Worm (Caenorhabditis elegans) whole organism, young adult: ENCODE data around the gene tig-3.

Source experiments
- B0019.2 ChIP-seq: fragments of 200-800 bp; sonication (Bioruptor generic); conservative IDR thresholded peaks from 2 replicates; pipeline ENCODE4 v1.3.6; 2022; ENCODE audit warnings: missing genetic modification reagents, missing genetic modification characterization, missing compliant biosample characterization
- F10E7.11 ChIP-seq: sonication (generic microtip); optimal IDR thresholded peaks from 2 replicates; lab custom pipeline; 2017; ENCODE audit warnings: mild to moderate bottlenecking, missing genetic modification characterization, moderate library complexity, missing compliant biosample characterization
- F52B5.7 ChIP-seq: sonication (generic microtip); optimal IDR thresholded peaks from 2 replicates; lab custom pipeline; 2016; ENCODE audit warnings: mild to moderate bottlenecking, missing genetic modification characterization, missing compliant biosample characterization
- F57A8.1 ChIP-seq: fragments of 200-800 bp; sonication (Bioruptor generic); optimal IDR thresholded peaks from 2 replicates; lab custom pipeline; 2018; ENCODE audit warnings: mild to moderate bottlenecking, missing genetic modification characterization, moderate library complexity, missing compliant biosample characterization
- K11D2.4 ChIP-seq: fragments of 200-800 bp; sonication (Bioruptor generic); IDR thresholded peaks from 2 replicates; pipeline ENCODE4 v1.3.6; 2022; ENCODE audit warnings: missing genetic modification reagents, missing genetic modification characterization, missing compliant biosample characterization
- ZK185.1 ChIP-seq: sonication (generic microtip); optimal IDR thresholded peaks from 2 replicates; lab custom pipeline; 2016; ENCODE audit warnings: mild to moderate bottlenecking, missing genetic modification characterization, missing compliant biosample characterization; ENCODE audit not compliant: poor library complexity, severe bottlenecking
- aptf-2 ChIP-seq: fragments of 200-800 bp; sonication (Bioruptor generic); conservative IDR thresholded peaks from 2 replicates; pipeline ENCODE4 v1.3.6; 2022; ENCODE audit warnings: missing genetic modification reagents, missing genetic modification characterization, missing compliant biosample characterization
- attf-5 ChIP-seq: fragments of 200-800 bp; sonication (Bioruptor generic); optimal IDR thresholded peaks from 2 replicates; lab custom pipeline; 2018; ENCODE audit warnings: mild to moderate bottlenecking, missing genetic modification characterization, missing compliant biosample characterization
- bed-1 ChIP-seq: fragments of 200-800 bp; sonication (Bioruptor generic); IDR thresholded peaks from 2 replicates; pipeline ENCODE4 v1.3.6; 2022; ENCODE audit warnings: missing genetic modification reagents, missing genetic modification characterization, missing compliant biosample characterization
- bed-2 ChIP-seq: fragments of 200-800 bp; sonication (Bioruptor generic); IDR thresholded peaks from 2 replicates; pipeline ENCODE4 v1.3.6; 2022; ENCODE audit warnings: missing genetic modification reagents, missing genetic modification characterization, missing compliant biosample characterization
- ccch-3 ChIP-seq: fragments of 200-800 bp; sonication (Bioruptor generic); optimal IDR thresholded peaks from 2 replicates; lab custom pipeline; 2018; ENCODE audit warnings: mild to moderate bottlenecking, missing genetic modification characterization, missing compliant biosample characterization
- cebp-2 ChIP-seq: fragments of 200-800 bp; sonication (Bioruptor generic); IDR thresholded peaks from 2 replicates; pipeline ENCODE4 v1.3.6; 2022; ENCODE audit warnings: missing genetic modification characterization, missing compliant biosample characterization
- ceh-58 ChIP-seq: fragments of 200-800 bp; sonication (Bioruptor generic); IDR thresholded peaks from 2 replicates; pipeline ENCODE4 v1.3.6; 2022; ENCODE audit warnings: missing genetic modification characterization, missing compliant biosample characterization
- chd-7 ChIP-seq: sonication (generic microtip); optimal IDR thresholded peaks from 2 replicates; lab custom pipeline; 2016; ENCODE audit warnings: mild to moderate bottlenecking, missing genetic modification characterization, moderate library complexity, missing compliant biosample characterization
- die-1 ChIP-seq: sonication (generic microtip); optimal IDR thresholded peaks from 2 replicates; lab custom pipeline; 2016; ENCODE audit warnings: missing genotype, mild to moderate bottlenecking, missing genetic modification characterization, missing compliant biosample characterization
- dpl-1 ChIP-seq: fragments of 150-350 bp; optimal IDR thresholded peaks from 2 replicates; lab custom pipeline; 2014; ENCODE audit warnings: missing biosample characterization, missing genetic modification reagents, missing genetic modification characterization
- efl-1 ChIP-seq: fragments of 150-350 bp; optimal IDR thresholded peaks from 2 replicates; lab custom pipeline; 2014; ENCODE audit warnings: missing biosample characterization, missing genetic modification reagents, missing genetic modification characterization
- egrh-3 ChIP-seq: fragments of 200-800 bp; sonication (Bioruptor generic); IDR thresholded peaks from 2 replicates; pipeline ENCODE4 v1.3.6; 2022; ENCODE audit warnings: missing genetic modification reagents, missing genetic modification characterization, missing compliant biosample characterization
- ekl-4 ChIP-seq: fragments of 200-800 bp; sonication (Bioruptor generic); IDR thresholded peaks from 2 replicates; pipeline ENCODE4 v1.3.6; 2022; ENCODE audit warnings: missing genetic modification reagents, missing genetic modification characterization, missing compliant biosample characterization
- ets-4 ChIP-seq: fragments of 200-800 bp; sonication (Bioruptor generic); optimal IDR thresholded peaks from 2 replicates; lab custom pipeline; 2018; ENCODE audit warnings: mild to moderate bottlenecking, missing genetic modification characterization, missing compliant biosample characterization
- hlh-26 ChIP-seq: fragments of 200-800 bp; sonication (Bioruptor generic); conservative IDR thresholded peaks from 2 replicates; pipeline ENCODE4 v1.3.6; 2022; ENCODE audit warnings: missing genetic modification reagents, missing genetic modification characterization, missing compliant biosample characterization
- hmg-20 ChIP-seq: fragments of 200-800 bp; sonication (Bioruptor generic); IDR thresholded peaks from 2 replicates; pipeline ENCODE4 v1.3.6; 2022; ENCODE audit warnings: missing genetic modification reagents, missing genetic modification characterization, missing compliant biosample characterization
- let-607 ChIP-seq, 2 experiments: fragments of 200-800 bp in 1 of 2; sonication (Bioruptor generic) in 1 of 2; sonication (generic microtip) in 1 of 2; optimal IDR thresholded peaks; 2 replicates each; lab custom pipeline; 2016 to 2018; ENCODE audit warnings: mild to moderate bottlenecking in 2 of 2, missing compliant biosample characterization in 2 of 2, missing genetic modification characterization in 2 of 2, moderate library complexity in 2 of 2, missing genotype in 1 of 2
- lin-26 ChIP-seq: fragments of 200-800 bp; sonication (Bioruptor generic); IDR thresholded peaks from 2 replicates; pipeline ENCODE4 v1.3.6; 2022; ENCODE audit warnings: missing genetic modification reagents, missing genetic modification characterization, missing compliant biosample characterization
- madf-10 ChIP-seq: sonication (generic microtip); optimal IDR thresholded peaks from 2 replicates; lab custom pipeline; 2016; ENCODE audit warnings: mild to moderate bottlenecking, missing genetic modification characterization, missing compliant biosample characterization
- mcd-1 ChIP-seq: fragments of 200-800 bp; sonication (Bioruptor generic); IDR thresholded peaks from 2 replicates; pipeline ENCODE4 v1.3.6; 2022; ENCODE audit warnings: missing genetic modification reagents, missing genetic modification characterization, missing compliant biosample characterization
- mes-4 ChIP-seq: sonication (generic microtip); optimal IDR thresholded peaks from 2 replicates; lab custom pipeline; 2016; ENCODE audit warnings: missing genotype, missing genetic modification characterization, missing compliant biosample characterization
- mxl-1 ChIP-seq: sonication (generic microtip); optimal IDR thresholded peaks from 2 replicates; lab custom pipeline; 2016; ENCODE audit warnings: missing genetic modification characterization, missing compliant biosample characterization
- nfya-1 ChIP-seq: sonication (generic microtip); optimal IDR thresholded peaks from 2 replicates; lab custom pipeline; 2017; ENCODE audit warnings: antibody characterized with exemption, missing compliant biosample characterization, missing genetic modification characterization, borderline replicate concordance; ENCODE audit not compliant: insufficient read depth
- nfyb-1 ChIP-seq: fragments of 200-800 bp; sonication (Bioruptor generic); IDR thresholded peaks from 2 replicates; pipeline ENCODE4 v1.3.6; 2022; ENCODE audit warnings: missing genetic modification reagents, missing genetic modification characterization, missing compliant biosample characterization
- nhr-80 ChIP-seq: sonication (generic microtip); optimal IDR thresholded peaks from 2 replicates; lab custom pipeline; 2016; ENCODE audit warnings: missing genetic modification characterization, missing compliant biosample characterization
- pha-4 ChIP-seq: fragments of 150-350 bp; sonication (generic microtip); optimal IDR thresholded peaks from 2 replicates; lab custom pipeline; 2014; ENCODE audit warnings: missing biosample characterization, missing genetic modification reagents, missing genetic modification characterization
- rpc-1 ChIP-seq, 2 experiments: fragments of 150-350 bp in 1 of 2; sonication (generic microtip) in 1 of 2; optimal IDR thresholded peaks; 2 replicates each; lab custom pipeline; 2014 to 2018; ENCODE audit warnings: missing biosample characterization in 1 of 2, missing genetic modification characterization in 1 of 2, missing genetic modification reagents in 1 of 2, missing genotype in 1 of 2
- sdz-38 ChIP-seq: sonication (generic microtip); optimal IDR thresholded peaks from 2 replicates; lab custom pipeline; 2016; ENCODE audit warnings: missing genotype, missing genetic modification characterization, missing compliant biosample characterization
- snpc-4 ChIP-seq, 5 experiments: fragments of 150-350 bp in 1 of 5; sonication (generic microtip) in 4 of 5; optimal IDR thresholded peaks; 2 replicates each; lab custom pipeline; 2014 to 2018; ENCODE audit warnings: missing genetic modification characterization in 5 of 5, missing biosample characterization in 3 of 5, antibody characterized with exemption in 2 of 5, mild to moderate bottlenecking in 2 of 5, missing compliant biosample characterization in 2 of 5, missing genotype in 2 of 5, moderate library complexity in 2 of 5, missing genetic modification reagents in 1 of 5
- sptf-2 ChIP-seq: fragments of 200-800 bp; sonication (Bioruptor generic); optimal IDR thresholded peaks from 2 replicates; lab custom pipeline; 2018; ENCODE audit warnings: mild to moderate bottlenecking, missing genetic modification characterization, missing compliant biosample characterization
- unc-130 ChIP-seq: sonication (generic microtip); optimal IDR thresholded peaks from 2 replicates; lab custom pipeline; 2016; ENCODE audit warnings: missing genetic modification reagents, missing genetic modification characterization, missing compliant biosample characterization
- xnd-1 ChIP-seq: sonication (generic microtip); optimal IDR thresholded peaks from 2 replicates; lab custom pipeline; 2016; ENCODE audit warnings: missing genotype, missing genetic modification reagents, missing genetic modification characterization, missing compliant biosample characterization
- zfh-2 ChIP-seq: fragments of 200-800 bp; sonication (Bioruptor generic); conservative IDR thresholded peaks from 2 replicates; pipeline ENCODE4 v1.3.6; 2022; ENCODE audit warnings: missing genetic modification reagents, missing genetic modification characterization, missing compliant biosample characterization
- ztf-28 ChIP-seq: fragments of 200-800 bp; sonication (Bioruptor generic); IDR thresholded peaks from 2 replicates; pipeline ENCODE4 v1.3.6; 2022; ENCODE audit warnings: missing genetic modification reagents, missing genetic modification characterization, missing compliant biosample characterization
- ztf-3 ChIP-seq: fragments of 200-800 bp; sonication (Bioruptor generic); optimal IDR thresholded peaks from 2 replicates; lab custom pipeline; 2018; ENCODE audit warnings: mild to moderate bottlenecking, missing genetic modification characterization, missing compliant biosample characterization

Gene tig-3

ce11 chrII:15265951-15266350 lies 14.4 kb upstream of the tig-3 start:
- no peak for TF ChIP-seq ccch-3 (GFP tag; lab: Kevin White, UChicago)
- peak; percentile 15 for TF ChIP-seq rpc-1 (optimal IDR thresholded peaks at IDR 0.05; lab: Kevin White, UChicago)
- peak; percentile 45 for TF ChIP-seq rpc-1 (tag; optimal IDR thresholded peaks at IDR 0.05; lab: Kevin White, UChicago)
- no peak for TF ChIP-seq chd-7 (tag; lab: Kevin White, UChicago)
- TF ChIP-seq, all 124 proteins: peak for 1

ce11 chrII:15265469-15265868 lies 13.9 kb upstream of the tig-3 start:
- no peak for TF ChIP-seq mes-4 (tag; lab: Kevin White, UChicago)
- no peak for TF ChIP-seq ets-4 (GFP tag; lab: Kevin White, UChicago)
- no peak for TF ChIP-seq B0019.2
- TF ChIP-seq bed-2 (GFP tag; lab: Robert Waterston, UW): no peak
- no peak for TF ChIP-seq aptf-2 (GFP tag; lab: Robert Waterston, UW)
- TF ChIP-seq bed-1 (GFP tag; lab: Robert Waterston, UW): no peak
- no peak for TF ChIP-seq F52B5.7 (tag; lab: Kevin White, UChicago)
- TF ChIP-seq let-607 (tag; optimal IDR thresholded peaks at IDR 0.05; lab: Kevin White, UChicago): no peak
- TF ChIP-seq lin-26 (GFP tag; lab: Robert Waterston, UW): no peak
- TF ChIP-seq hmg-20 (GFP tag; lab: Robert Waterston, UW): no peak
- TF ChIP-seq unc-130 (GFP tag; lab: Kevin White, UChicago): no peak
- no peak for TF ChIP-seq nfya-1 (tag; lab: Kevin White, UChicago)
- TF ChIP-seq die-1: no peak
- no peak for TF ChIP-seq cebp-2

ce11 chrII:15264593-15264992 lies 13.0 kb upstream of the tig-3 start:
- TF ChIP-seq mcd-1: peak; percentile 11; the same call in 1 of the 2 replicates
- TF ChIP-seq attf-5 (GFP tag; lab: Kevin White, UChicago): no peak
- peak; percentile 67 for TF ChIP-seq zfh-2 (GFP tag; lab: Robert Waterston, UW)
- TF ChIP-seq lin-26 (GFP tag; lab: Robert Waterston, UW): 0 out of 2 replicates have a peak, but pooled peaks have one; percentile 28
- TF ChIP-seq egrh-3 (GFP tag; lab: Robert Waterston, UW): peak; percentile 47; the same call in 1 of the 2 replicates

- no peak for TF ChIP-seq xnd-1 (tag; lab: Kevin White, UChicago)
- TF ChIP-seq madf-10 (tag; lab: Kevin White, UChicago): no peak
- peak; percentile 75 for TF ChIP-seq efl-1
- no peak for TF ChIP-seq pha-4 (tag; lab: Kevin White, UChicago)
- no peak for TF ChIP-seq mxl-1 (tag; lab: Kevin White, UChicago)
- no peak for TF ChIP-seq egrh-3 (GFP tag; lab: Robert Waterston, UW)
- peak; percentile 66; the same call in 1 of the 2 replicates for TF ChIP-seq nfyb-1
- peak; percentile 51; the same call in 1 of the 2 replicates for TF ChIP-seq mcd-1
- no peak for TF ChIP-seq ztf-28 (GFP tag; lab: Robert Waterston, UW)
- TF ChIP-seq K11D2.4 (GFP tag; lab: Robert Waterston, UW): no peak
- TF ChIP-seq snpc-4 (GFP tag; optimal IDR thresholded peaks at IDR 0.05; lab: Kevin White, UChicago): no peak
- TF ChIP-seq snpc-4 (tag; optimal IDR thresholded peaks at IDR 0.05; lab: Kevin White, UChicago): peak in 2 of 4 experiments; percentile 36 to 40
- no peak for TF ChIP-seq sptf-2
- TF ChIP-seq ets-4 (GFP tag; lab: Kevin White, UChicago): no peak
- no peak for TF ChIP-seq hlh-26 (GFP tag; lab: Robert Waterston, UW)
- TF ChIP-seq aptf-2 (GFP tag; lab: Robert Waterston, UW): no peak
- no peak for TF ChIP-seq ceh-58 (GFP tag; lab: Robert Waterston, UW)
- TF ChIP-seq ekl-4 (GFP tag; lab: Robert Waterston, UW): no peak
- TF ChIP-seq nhr-80: peak; percentile 88
- TF ChIP-seq ztf-3 (GFP tag; lab: Kevin White, UChicago): no peak
- peak in 1 of 2 experiments; percentile 11 for TF ChIP-seq let-607 (tag; optimal IDR thresholded peaks at IDR 0.05; lab: Kevin White, UChicago)
- TF ChIP-seq F57A8.1 (GFP tag; lab: Kevin White, UChicago): no peak
- no peak for TF ChIP-seq dpl-1 (GFP tag; lab: Kevin White, UChicago)
- TF ChIP-seq ZK185.1 (tag; lab: Kevin White, UChicago): no peak
- no peak for TF ChIP-seq cebp-2
- TF ChIP-seq F10E7.11 (tag; lab: Kevin White, UChicago): no peak
- TF ChIP-seq sdz-38 (tag; lab: Kevin White, UChicago): no peak
Measured at ce11 chrII:15263054-15263755, 11.6 kb upstream of the tig-3 start.
